Fruit fly (Drosophila melanogaster): ENCODE measurements around the gene Delta.

DNA sequence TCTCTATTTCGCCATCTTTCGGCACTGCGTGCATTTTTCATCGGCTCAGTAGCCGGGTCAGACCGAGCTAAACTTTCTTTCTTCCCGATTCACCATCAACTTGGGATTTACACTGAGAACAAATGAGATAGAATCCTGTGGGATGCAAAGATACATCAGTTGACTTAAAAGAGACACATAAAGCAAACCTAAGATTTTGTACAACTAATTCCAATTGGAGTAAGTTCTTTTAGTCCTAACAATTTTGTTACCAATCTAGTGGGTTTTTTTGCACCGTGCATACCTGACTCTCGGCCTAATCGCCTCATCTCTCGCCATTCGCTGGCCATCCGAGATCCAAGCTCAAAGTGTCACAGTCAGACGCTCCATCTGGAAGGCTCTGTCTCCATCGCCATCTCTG, 61.2 kb downstream of the Delta start:
- no peak for TF ChIP-seq CG11617 (GFP tag; optimal IDR thresholded peaks at IDR 0.05)
- TF ChIP-seq CG5204 (GFP tag; optimal IDR thresholded peaks at IDR 0.05), result no peak
- TF ChIP-seq Crg-1 (GFP tag; optimal IDR thresholded peaks at IDR 0.05), result no peak
- no peak for TF ChIP-seq CG7101 (tag; optimal IDR thresholded peaks at IDR 0.05)
- no peak for TF ChIP-seq Mnt (GFP tag; optimal IDR thresholded peaks at IDR 0.05)
- no peak for TF ChIP-seq CG12768 (GFP tag; optimal IDR thresholded peaks at IDR 0.05)
- TF ChIP-seq kay (GFP tag; ENCODE audit: borderline replicate concordance), result no peak
- TF ChIP-seq CG1620 (GFP tag; optimal IDR thresholded peaks at IDR 0.05), result no peak
- no peak for TF ChIP-seq bab1 (GFP tag; optimal IDR thresholded peaks at IDR 0.05)

Data from whole organism, adult.